Worm (Caenorhabditis elegans): ENCODE data around the gene ZK836.3.

ZK836.3 gene

ce11 chrV:12158377-12158776 lies 37.4 kb downstream of the ZK836.3 start (continued):
- TF ChIP-seq unc-130 (tag; optimal IDR thresholded peaks at IDR 0.05) (no peak), mdl-1 (tag; optimal IDR thresholded peaks at IDR 0.05) (no peak), unc-30 (tag; optimal IDR thresholded peaks at IDR 0.05) (no peak), nhr-20 (tag; optimal IDR thresholded peaks at IDR 0.05) (peak; percentile 27), xbp-1 (tag; optimal IDR thresholded peaks at IDR 0.05) (no peak), snu-23 (GFP tag; optimal IDR thresholded peaks at IDR 0.05) (peak; percentile 8), isw-1 (GFP tag; IDR thresholded peaks at IDR 0.05) (no peak), lsy-2 (tag; optimal IDR thresholded peaks at IDR 0.05) (no peak), nhr-19 (GFP tag; conservative IDR thresholded peaks at IDR 0.05) (peak; percentile 29), C04F5.9 (tag; optimal IDR thresholded peaks at IDR 0.05) (no peak), sptf-1 (tag; optimal IDR thresholded peaks at IDR 0.05) (no peak), ceh-88 (GFP tag; IDR thresholded peaks at IDR 0.05) (no peak)

DNA sequence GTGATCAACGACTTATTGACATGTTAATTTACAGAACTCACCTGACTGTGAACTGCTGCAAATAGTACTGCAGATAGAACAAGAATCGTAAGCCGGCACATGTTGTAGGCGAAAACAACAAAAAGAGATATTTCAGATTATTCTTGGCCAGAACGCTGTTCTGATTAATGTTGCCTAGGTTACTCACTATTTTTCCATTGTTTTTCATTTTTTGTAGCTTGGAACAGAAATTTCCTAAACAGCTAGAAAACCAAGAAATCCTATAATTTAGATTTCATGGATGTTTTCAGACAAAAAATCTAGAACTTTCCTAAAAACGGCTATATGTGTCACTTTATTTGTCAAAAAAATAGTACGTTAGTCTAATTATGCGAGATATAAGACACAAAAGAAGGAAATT lies 41.2 kb downstream of the ZK836.3 start, which contains the start of gene C27A7.9:
Gene C27A7.9 (minus strand): TSS at position 101 of the 400 bp plus-strand sequence.
- no peak for TF ChIP-seq hlh-4 (tag; optimal IDR thresholded peaks at IDR 0.05)
- TF ChIP-seq vab-15 (tag; optimal IDR thresholded peaks at IDR 0.05), result no peak
- no peak for TF ChIP-seq skn-1 (tag; optimal IDR thresholded peaks at IDR 0.05)
- TF ChIP-seq nhr-84 (tag; optimal IDR thresholded peaks at IDR 0.05), result no peak
- TF ChIP-seq C16A3.4 (tag; optimal IDR thresholded peaks at IDR 0.05), result no peak
- no peak for TF ChIP-seq lin-13 (GFP tag; optimal IDR thresholded peaks at IDR 0.05)
- no peak for TF ChIP-seq lir-3 (tag; optimal IDR thresholded peaks at IDR 0.05; ENCODE audit: poor library complexity)
- no peak for TF ChIP-seq efl-3 (GFP tag; optimal IDR thresholded peaks at IDR 0.05)
- no peak for TF ChIP-seq egl-13 (tag; optimal IDR thresholded peaks at IDR 0.05)
- TF ChIP-seq elt-2 (tag; optimal IDR thresholded peaks at IDR 0.05), result no peak
- no peak for TF ChIP-seq nhr-76 (tag; optimal IDR thresholded peaks at IDR 0.05)
- TF ChIP-seq ama-1 (optimal IDR thresholded peaks at IDR 0.05), result no peak
- no peak for TF ChIP-seq unc-30 (tag; optimal IDR thresholded peaks at IDR 0.05)
- TF ChIP-seq alr-1 (tag; optimal IDR thresholded peaks at IDR 0.05; ENCODE audit: borderline replicate concordance), result no peak
- TF ChIP-seq xbp-1 (tag; optimal IDR thresholded peaks at IDR 0.05), result no peak
- TF ChIP-seq nhr-90 (tag; optimal IDR thresholded peaks at IDR 0.05; ENCODE audit: poor library complexity), result no peak

DNA sequence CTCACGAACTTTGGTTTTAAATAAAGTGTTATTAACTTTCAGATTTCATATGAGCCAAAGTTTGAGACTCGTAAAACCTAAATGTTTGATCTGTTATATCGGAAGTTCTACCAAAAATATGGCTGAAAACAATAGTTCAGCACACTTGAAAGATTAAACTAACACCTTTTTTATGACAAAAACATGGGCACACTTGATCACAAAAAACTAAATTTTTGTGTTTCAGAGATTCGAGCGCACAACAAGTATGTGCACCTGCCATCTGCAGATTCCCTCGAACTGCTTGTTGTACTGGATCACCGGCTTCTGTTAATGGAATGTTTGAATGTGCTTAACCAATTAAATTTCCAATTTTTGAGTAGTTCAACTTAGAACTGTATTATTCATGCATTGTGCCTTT lies 42.0 kb downstream of the ZK836.3 start:
- TF ChIP-seq ama-1 (optimal IDR thresholded peaks at IDR 0.05) (no peak), ets-5 (GFP tag; IDR thresholded peaks at IDR 0.05) (no peak), lsy-2 (tag; optimal IDR thresholded peaks at IDR 0.05) (no peak), nhr-85 (tag) (no peak), lin-14 (GFP tag; optimal IDR thresholded peaks at IDR 0.05) (no peak), ztf-11 (tag; optimal IDR thresholded peaks at IDR 0.05) (no peak), nhr-19 (GFP tag; conservative IDR thresholded peaks at IDR 0.05) (no peak), rnt-1 (tag; optimal IDR thresholded peaks at IDR 0.05) (no peak), ceh-90 (tag; optimal IDR thresholded peaks at IDR 0.05) (no peak), elt-3 (tag; optimal IDR thresholded peaks at IDR 0.05) (no peak), fos-1 (tag; optimal IDR thresholded peaks at IDR 0.05) (no peak), alr-1 (tag; optimal IDR thresholded peaks at IDR 0.05; ENCODE audit: borderline replicate concordance) (no peak), C04F5.9 (tag; optimal IDR thresholded peaks at IDR 0.05) (no peak), nhr-76 (tag; optimal IDR thresholded peaks at IDR 0.05) (no peak), ceh-63 (GFP tag; optimal IDR thresholded peaks at IDR 0.05) (no peak), lin-15B (tag; optimal IDR thresholded peaks at IDR 0.05) (no peak), egl-13 (tag; optimal IDR thresholded peaks at IDR 0.05) (no peak), irx-1 (tag; optimal IDR thresholded peaks at IDR 0.05) (no peak)

- TF ChIP-seq sptf-1 (tag; optimal IDR thresholded peaks at IDR 0.05) (no peak), pax-3 (tag; optimal IDR thresholded peaks at IDR 0.05) (peak; percentile 26), dsc-1 (tag; optimal IDR thresholded peaks at IDR 0.05) (peak; percentile 47)
Measured at ce11 chrV:12152857-12153256, 42.9 kb downstream of the ZK836.3 start, which contains the start of gene C27A7.8. C27A7.8 (plus strand) TSS chrV:12153157.

All from whole organism, L1 larva.